Worm (Caenorhabditis elegans) whole organism, early embryonic: Measurements from ENCODE around the gene C01B10.7.

ENCODE experiments used
- B0310.2 ChIP-seq: sonication (generic microtip); optimal IDR thresholded peaks from 2 replicates; lab custom pipeline; 2016; ENCODE audit warnings: mild to moderate bottlenecking, missing genetic modification characterization, missing compliant biosample characterization
- aly-1 ChIP-seq: sonication (generic microtip); optimal IDR thresholded peaks from 2 replicates; lab custom pipeline; 2016; ENCODE audit warnings: missing genetic modification characterization, missing compliant biosample characterization
- ama-1 ChIP-seq: fragments of 150-350 bp; optimal IDR thresholded peaks from 2 replicates; lab custom pipeline; 2014
- flt-1 ChIP-seq: fragments of 200-800 bp; sonication (Bioruptor generic); IDR thresholded peaks from 2 replicates; pipeline ENCODE4 v1.3.6; 2022; ENCODE audit warnings: missing genetic modification characterization, missing compliant biosample characterization
- hmbx-1 ChIP-seq: sonication (generic microtip); optimal IDR thresholded peaks from 2 replicates; lab custom pipeline; 2016; ENCODE audit warnings: mild to moderate bottlenecking, missing genetic modification characterization, missing compliant biosample characterization
- hmg-4 ChIP-seq: fragments of 200-800 bp; sonication (Bioruptor generic); optimal IDR thresholded peaks from 2 replicates; lab custom pipeline; 2018; ENCODE audit warnings: mild to moderate bottlenecking, missing genetic modification characterization, missing compliant biosample characterization
- pes-1 ChIP-seq: fragments of 200-800 bp; sonication (Bioruptor generic); IDR thresholded peaks from 2 replicates; pipeline ENCODE4 v1.3.6; 2022; ENCODE audit warnings: missing genetic modification reagents, missing genetic modification characterization, missing compliant biosample characterization
- tbx-37 ChIP-seq: fragments of 200-800 bp; sonication (Bioruptor generic); conservative IDR thresholded peaks from 2 replicates; pipeline ENCODE4 v1.3.6; 2022; ENCODE audit warnings: missing genetic modification reagents, missing genetic modification characterization, missing compliant biosample characterization

ce11 chrIV:6590029-6590428 is 48.3 kb upstream of the C01B10.7 start, which contains the start of the genes lec-11 and irld-7:
- no peak for TF ChIP-seq tbx-37 (GFP tag; lab: Robert Waterston, UW)
- TF ChIP-seq hmbx-1: no peak
- no peak for TF ChIP-seq pes-1 (GFP tag; lab: Robert Waterston, UW)
- TF ChIP-seq B0310.2 (tag; lab: Kevin White, UChicago): no peak
- no peak for TF ChIP-seq aly-1 (tag; lab: Kevin White, UChicago)
- TF ChIP-seq flt-1 (GFP tag; lab: Robert Waterston, UW): no peak
- TF ChIP-seq hmg-4 (GFP tag; lab: Kevin White, UChicago): no peak
- TF ChIP-seq ama-1 (lab: Kevin White, UChicago): no peak
